Fruit fly (Drosophila melanogaster): ENCODE data around the gene CG14050.

DNA sequence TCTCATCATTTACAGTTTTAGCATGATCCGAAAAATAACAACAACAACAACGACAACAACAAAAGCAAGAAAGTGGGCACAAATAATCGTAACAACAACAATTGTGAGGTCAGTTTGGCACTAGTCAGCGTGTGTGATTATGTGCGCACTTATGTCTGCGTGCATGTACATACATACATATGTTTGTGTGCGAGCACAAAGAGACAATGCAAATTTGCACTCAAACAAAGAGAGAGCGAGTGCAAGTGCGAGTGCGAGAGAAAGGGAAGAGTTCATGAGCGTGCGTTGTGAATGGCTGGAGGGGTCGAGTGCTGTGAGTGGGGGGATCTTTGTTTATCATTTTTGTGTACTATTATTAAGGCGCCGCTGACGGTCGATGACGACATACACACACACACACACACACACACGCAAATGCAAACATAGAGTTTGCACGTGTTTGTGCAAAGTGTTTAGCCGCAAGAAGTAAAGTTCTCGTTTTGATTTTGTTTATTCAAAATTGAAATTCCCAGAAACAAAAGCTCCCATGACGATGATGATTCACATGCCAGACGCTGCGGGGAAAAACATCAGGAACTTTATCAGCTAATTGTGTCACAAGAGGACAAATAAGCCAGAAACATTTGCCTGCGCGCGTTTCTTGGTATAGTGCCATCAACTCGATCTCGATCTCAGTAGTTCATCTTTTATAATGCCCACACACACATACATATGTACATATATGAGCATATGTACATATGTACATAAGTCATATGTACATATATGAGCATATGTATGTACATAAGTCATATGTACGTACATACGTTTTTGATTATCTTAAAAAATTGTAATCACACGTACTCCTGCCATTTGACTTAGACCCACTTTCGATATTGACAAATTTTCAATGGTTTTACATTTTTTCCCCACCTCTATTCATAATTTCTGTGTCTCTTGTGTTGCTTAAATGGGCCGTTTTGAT is 31.3 kb downstream of the CG14050 start:
- TF ChIP-seq CG1620 (GFP tag; optimal IDR thresholded peaks at IDR 0.05) (no peak), kay (GFP tag; ENCODE audit: borderline replicate concordance) (no peak), CG11617 (GFP tag; optimal IDR thresholded peaks at IDR 0.05) (no peak), Hr96 (GFP tag; optimal IDR thresholded peaks at IDR 0.05) (no peak), toe (GFP tag; optimal IDR thresholded peaks at IDR 0.05) (no peak), Crg-1 (GFP tag; optimal IDR thresholded peaks at IDR 0.05) (no peak), ovo (GFP tag; optimal IDR thresholded peaks at IDR 0.05) (no peak), CG5204 (GFP tag; optimal IDR thresholded peaks at IDR 0.05) (no peak), Clk (GFP tag; optimal IDR thresholded peaks at IDR 0.05) (no peak)
